Fruit fly (Drosophila melanogaster) whole organism, embryonic: ENCODE measurements around the gene kat-60L1.
A peak's percentile ranks its signal among the peaks of the same experiment; 100 is the strongest.

ENCODE experiments used
- CG11247 ChIP-seq: fragments of 200-800 bp; sonication (Bioruptor generic); IDR thresholded peaks from 2 replicates; pipeline ENCODE4 v1.3.6; 2022; ENCODE audit warnings: missing biosample characterization, missing genetic modification characterization
- CG11456 ChIP-seq: fragments of 200-800 bp; sonication (Bioruptor generic); IDR thresholded peaks from 3 replicates; pipeline ENCODE4 v1.3.6; 2022; ENCODE audit warnings: missing biosample characterization, missing genetic modification characterization
- CG12155 ChIP-seq: fragments of 200-800 bp; sonication (Bioruptor generic); optimal IDR thresholded peaks from 3 replicates; lab custom pipeline; 2016; ENCODE audit warnings: missing biosample characterization, missing genetic modification characterization
- CG13424 ChIP-seq: fragments of 200-800 bp; sonication (Bioruptor generic); optimal IDR thresholded peaks from 2 replicates; lab custom pipeline; 2019; ENCODE audit warnings: missing biosample characterization, mild to moderate bottlenecking, missing genetic modification characterization, moderate library complexity
- CG13775 ChIP-seq: fragments of 200-800 bp; sonication (Bioruptor generic); optimal IDR thresholded peaks from 3 replicates; lab custom pipeline; 2017; ENCODE audit warnings: missing biosample characterization, mild to moderate bottlenecking, missing genetic modification characterization
- CG14860 ChIP-seq: fragments of 200-800 bp; sonication (Bioruptor generic); IDR thresholded peaks from 3 replicates; pipeline ENCODE4 v1.3.6; 2022; ENCODE audit warnings: missing biosample characterization, missing genetic modification characterization; ENCODE audit not compliant: partially characterized antibody
- CG15514 ChIP-seq: fragments of 200-800 bp; sonication (Bioruptor generic); optimal IDR thresholded peaks from 3 replicates; lab custom pipeline; 2017; ENCODE audit warnings: missing biosample characterization, missing genetic modification characterization, mild to moderate bottlenecking, moderate library complexity, missing genetic modification reagents
- CG1602 ChIP-seq: fragments of 200-800 bp; sonication (Bioruptor generic); optimal IDR thresholded peaks from 3 replicates; lab custom pipeline; 2016; ENCODE audit warnings: missing biosample characterization, missing genetic modification characterization
- CG30020 ChIP-seq: fragments of 200-800 bp; optimal IDR thresholded peaks from 2 replicates; lab custom pipeline; 2019; ENCODE audit warnings: missing biosample characterization, mild to moderate bottlenecking, missing genetic modification characterization, moderate library complexity
- CG32532 ChIP-seq: fragments of 200-800 bp; sonication (Bioruptor generic); IDR thresholded peaks from 2 replicates; pipeline ENCODE4 v1.3.6; 2022; ENCODE audit warnings: missing biosample characterization, missing genetic modification characterization
- CG33213 ChIP-seq: fragments of 200-800 bp; sonication (Bioruptor generic); optimal IDR thresholded peaks from 3 replicates; lab custom pipeline; 2016; ENCODE audit warnings: missing biosample characterization, missing genetic modification characterization
- CG4328 ChIP-seq: fragments of 200-800 bp; sonication (Bioruptor generic); optimal IDR thresholded peaks from 3 replicates; lab custom pipeline; 2017; ENCODE audit warnings: missing biosample characterization, missing genetic modification reagents, missing genetic modification characterization
- CG6175 ChIP-seq: fragments of 200-800 bp; sonication (Bioruptor generic); IDR thresholded peaks from 3 replicates; pipeline ENCODE4 v1.3.6; 2022; ENCODE audit warnings: missing biosample characterization, missing genetic modification characterization
- CG6689 ChIP-seq: fragments of 200-800 bp; sonication (Bioruptor generic); IDR thresholded peaks from 2 replicates; pipeline ENCODE4 v1.3.6; 2022; ENCODE audit warnings: missing biosample characterization, missing genetic modification characterization
- CG9817 ChIP-seq: fragments of 200-800 bp; sonication (Bioruptor generic); optimal IDR thresholded peaks from 2 replicates; lab custom pipeline; 2018; ENCODE audit warnings: missing biosample characterization, mild to moderate bottlenecking, missing genetic modification characterization, moderate library complexity
- CG9876 ChIP-seq: fragments of 200-800 bp; sonication (Bioruptor generic); optimal IDR thresholded peaks from 2 replicates; lab custom pipeline; 2016; ENCODE audit warnings: missing biosample characterization, missing genetic modification characterization
- CTCF ChIP-seq: fragments of 200-800 bp; sonication (Bioruptor generic); optimal IDR thresholded peaks from 2 replicates; lab custom pipeline; 2017; ENCODE audit warnings: missing biosample characterization, mild to moderate bottlenecking, missing genetic modification characterization, moderate library complexity
- Camta ChIP-seq: fragments of 200-800 bp; sonication (Bioruptor generic); optimal IDR thresholded peaks from 2 replicates; lab custom pipeline; 2016; ENCODE audit warnings: missing biosample characterization, missing genetic modification characterization
- Dip2 ChIP-seq: fragments of 200-800 bp; sonication (Bioruptor generic); IDR thresholded peaks from 2 replicates; pipeline ENCODE4 v1.3.6; 2022; ENCODE audit warnings: missing biosample characterization, missing genetic modification characterization
- Dll ChIP-seq: fragments of 200-800 bp; sonication (Bioruptor generic); IDR thresholded peaks from 4 replicates; pipeline ENCODE4 v1.3.6; 2022; ENCODE audit warnings: missing biosample characterization, missing genetic modification characterization; ENCODE audit not compliant: partially characterized antibody
- Drgx ChIP-seq: fragments of 200-800 bp; sonication (Bioruptor generic); IDR thresholded peaks from 2 replicates; pipeline ENCODE4 v1.3.6; 2022; ENCODE audit warnings: missing biosample characterization, missing genetic modification characterization
- Ets97D ChIP-seq: fragments of 200-800 bp; sonication (Bioruptor generic); optimal IDR thresholded peaks from 3 replicates; lab custom pipeline; 2016; ENCODE audit warnings: missing biosample characterization, missing genetic modification characterization
- Hr51 ChIP-seq, 2 experiments: fragments of 200-800 bp; sonication (Bioruptor generic); optimal IDR thresholded peaks; 2 replicates in 1 of 2; 3 replicates in 1 of 2; lab custom pipeline; 2016 to 2018; ENCODE audit warnings: missing biosample characterization in 2 of 2, missing genetic modification characterization in 2 of 2, mild to moderate bottlenecking in 1 of 2, moderate library complexity in 1 of 2
- Lhr ChIP-seq: fragments of 200-800 bp; sonication (Bioruptor generic); optimal IDR thresholded peaks from 3 replicates; lab custom pipeline; 2017; ENCODE audit warnings: mild to moderate bottlenecking, missing biosample characterization, missing genetic modification reagents, missing genetic modification characterization
- Mad ChIP-seq: fragments of 200-800 bp; sonication (Bioruptor generic); optimal IDR thresholded peaks from 2 replicates; lab custom pipeline; 2016; ENCODE audit warnings: missing biosample characterization, missing genetic modification characterization
- NfI ChIP-seq: fragments of 200-800 bp; sonication (Bioruptor generic); optimal IDR thresholded peaks from 3 replicates; lab custom pipeline; 2018; ENCODE audit warnings: missing biosample characterization, mild to moderate bottlenecking, missing genetic modification characterization, moderate library complexity
- Opbp ChIP-seq: fragments of 200-800 bp; sonication (Bioruptor generic); IDR thresholded peaks from 3 replicates; pipeline ENCODE4 v1.3.6; 2022; ENCODE audit warnings: missing biosample characterization, missing genetic modification characterization; ENCODE audit not compliant: partially characterized antibody
- Sin3A ChIP-seq: fragments of >200 bp; optimal IDR thresholded peaks from 2 replicates; lab custom pipeline; 2018
- Vsx1 ChIP-seq: fragments of 200-800 bp; sonication (Bioruptor generic); optimal IDR thresholded peaks from 2 replicates; lab custom pipeline; 2017; ENCODE audit warnings: missing biosample characterization, mild to moderate bottlenecking, missing genetic modification characterization, missing genetic modification reagents
- abd-A ChIP-seq: fragments of 200-800 bp; sonication (Bioruptor generic); optimal IDR thresholded peaks from 3 replicates; lab custom pipeline; 2019; ENCODE audit warnings: missing biosample characterization, mild to moderate bottlenecking, missing genetic modification characterization, moderate library complexity
- amos ChIP-seq: fragments of 200-800 bp; sonication (Bioruptor generic); IDR thresholded peaks from 2 replicates; pipeline ENCODE4 v1.3.6; 2022; ENCODE audit warnings: missing biosample characterization, missing genetic modification characterization; ENCODE audit not compliant: partially characterized antibody
- ato ChIP-seq: fragments of 200-800 bp; sonication (Bioruptor generic); IDR thresholded peaks from 2 replicates; pipeline ENCODE4 v1.3.6; 2022; ENCODE audit warnings: missing biosample characterization, missing genetic modification characterization; ENCODE audit not compliant: partially characterized antibody
- az2 ChIP-seq: fragments of 200-800 bp; sonication (Bioruptor generic); optimal IDR thresholded peaks from 3 replicates; lab custom pipeline; 2016; ENCODE audit warnings: missing biosample characterization, missing genetic modification characterization
- cg ChIP-seq: fragments of 200-800 bp; sonication (Bioruptor generic); optimal IDR thresholded peaks from 3 replicates; lab custom pipeline; 2019; ENCODE audit warnings: missing biosample characterization, mild to moderate bottlenecking, missing genetic modification characterization, moderate library complexity
- chinmo ChIP-seq: fragments of 200-800 bp; sonication (Bioruptor generic); IDR thresholded peaks from 4 replicates; pipeline ENCODE4 v1.3.6; 2022; ENCODE audit warnings: missing biosample characterization, missing genetic modification characterization; ENCODE audit not compliant: partially characterized antibody
- dmrt11E ChIP-seq: fragments of 200-800 bp; sonication (Bioruptor generic); optimal IDR thresholded peaks from 3 replicates; lab custom pipeline; 2018; ENCODE audit warnings: missing biosample characterization, mild to moderate bottlenecking, missing genetic modification characterization, moderate library complexity
- gfzf ChIP-seq: fragments of 200-800 bp; sonication (Bioruptor generic); optimal IDR thresholded peaks from 2 replicates; lab custom pipeline; 2016; ENCODE audit warnings: missing biosample characterization, mild to moderate bottlenecking, missing genetic modification characterization, moderate library complexity
- kay ChIP-seq: fragments of 200-800 bp; sonication (Bioruptor generic); optimal IDR thresholded peaks from 2 replicates; lab custom pipeline; 2016; ENCODE audit warnings: missing biosample characterization, missing genetic modification characterization
- lbe ChIP-seq: fragments of 200-800 bp; sonication (Bioruptor generic); optimal IDR thresholded peaks from 2 replicates; lab custom pipeline; 2016; ENCODE audit warnings: missing biosample characterization, mild to moderate bottlenecking, missing genetic modification characterization
- lmd ChIP-seq: fragments of 200-800 bp; sonication (Bioruptor generic); IDR thresholded peaks from 2 replicates; pipeline ENCODE4 v1.3.6; 2022; ENCODE audit warnings: missing biosample characterization, missing genetic modification characterization
- mirr ChIP-seq: fragments of 200-800 bp; sonication (Bioruptor generic); optimal IDR thresholded peaks from 3 replicates; lab custom pipeline; 2018; ENCODE audit warnings: missing biosample characterization, mild to moderate bottlenecking, missing genetic modification characterization
- oc ChIP-seq: fragments of 200-800 bp; sonication (Bioruptor generic); optimal IDR thresholded peaks from 2 replicates; lab custom pipeline; 2018; ENCODE audit warnings: missing biosample characterization, mild to moderate bottlenecking, missing genetic modification characterization, moderate library complexity
- phol ChIP-seq: fragments of 200-800 bp; sonication (Bioruptor generic); optimal IDR thresholded peaks from 3 replicates; lab custom pipeline; 2018; ENCODE audit warnings: missing biosample characterization, mild to moderate bottlenecking, missing genetic modification characterization, moderate library complexity
- pnt ChIP-seq: fragments of 200-800 bp; sonication (Bioruptor generic); optimal IDR thresholded peaks from 3 replicates; lab custom pipeline; 2016; ENCODE audit warnings: missing biosample characterization, missing genetic modification characterization
- repo ChIP-seq: fragments of 200-800 bp; sonication (Bioruptor generic); optimal IDR thresholded peaks from 2 replicates; lab custom pipeline; 2016; ENCODE audit warnings: missing biosample characterization, missing genetic modification characterization
- ro ChIP-seq: fragments of 200-800 bp; sonication (Bioruptor generic); IDR thresholded peaks from 2 replicates; pipeline ENCODE4 v1.3.6; 2022; ENCODE audit warnings: missing biosample characterization, missing genetic modification characterization
- tna ChIP-seq: fragments of 200-800 bp; sonication (Bioruptor generic); IDR thresholded peaks from 2 replicates; pipeline ENCODE4 v1.3.6; 2022; ENCODE audit warnings: missing biosample characterization, missing genetic modification characterization; ENCODE audit not compliant: partially characterized antibody
- unc-4 ChIP-seq: fragments of 200-800 bp; sonication (Bioruptor generic); IDR thresholded peaks from 2 replicates; pipeline ENCODE4 v1.3.6; 2022; ENCODE audit warnings: missing biosample characterization, missing genetic modification characterization; ENCODE audit not compliant: partially characterized antibody
- vvl ChIP-seq: fragments of 200-800 bp; sonication (Bioruptor generic); IDR thresholded peaks from 2 replicates; pipeline ENCODE4 v1.3.6; 2022; ENCODE audit warnings: missing biosample characterization, missing genetic modification characterization

Gene kat-60L1

DNA sequence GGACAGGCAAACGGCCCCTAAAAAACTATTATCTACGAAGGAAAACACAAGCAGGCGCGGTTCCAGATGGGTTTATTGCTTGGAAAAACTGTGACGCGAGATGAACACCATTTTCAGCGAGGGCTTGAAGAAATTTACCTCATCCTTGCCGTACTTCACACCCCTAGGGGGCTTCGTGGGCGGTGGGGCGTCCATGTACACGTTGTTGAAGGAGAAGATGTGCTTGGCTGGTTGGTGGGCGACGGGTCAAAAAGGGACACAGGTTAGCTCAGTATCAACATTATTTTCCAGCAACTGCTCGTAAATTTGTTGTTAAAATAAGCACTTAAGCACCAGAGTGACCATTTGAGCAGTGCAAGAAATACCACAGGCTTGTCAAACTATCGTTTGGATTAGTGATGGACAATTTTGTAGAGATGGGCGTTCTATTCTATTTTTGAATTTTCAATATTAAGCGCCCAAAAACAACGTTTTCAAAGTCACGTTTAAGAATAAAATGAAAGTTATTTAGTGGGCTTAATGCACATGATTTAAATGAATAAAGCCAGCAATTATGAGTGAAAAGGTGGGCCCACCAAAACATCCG, 22.8 kb upstream of the kat-60L1 start, which contains the start of gene Sec8 (continued):
- TF ChIP-seq CG12155 (peak; percentile 51), gfzf (GFP tag; lab: Kevin White, UChicago) (peak; percentile 92), oc (tag; lab: Kevin White, UChicago) (no peak), CG11247 (GFP tag; lab: Robert Waterston, UW) (0 out of 2 replicates have a peak, but pooled peaks have one; percentile 17), Camta (GFP tag; lab: Kevin White, UChicago) (no peak), Vsx1 (GFP tag; lab: Kevin White, UChicago) (no peak), CG4328 (GFP tag; lab: Kevin White, UChicago) (no peak), pnt (peak; percentile 21), mirr (GFP tag; lab: Kevin White, UChicago) (no peak), ro (GFP tag; lab: Robert Waterston, UW) (no peak), Sin3A (peak; percentile 56), CG30020 (tag; lab: Kevin White, UChicago) (peak; percentile 31), CG32532 (GFP tag; lab: Robert Waterston, UW) (peak; percentile 61), Dll (GFP tag; lab: Robert Waterston, UW) (peak; percentile 83), CG9817 (tag; lab: Kevin White, UChicago) (peak; percentile 30), CG1602 (GFP tag; lab: Kevin White, UChicago) (peak; percentile 4), vvl (peak; percentile 51), CG9876 (GFP tag; lab: Kevin White, UChicago) (peak; percentile 7), CG13424 (tag; lab: Kevin White, UChicago) (peak; percentile 21), lbe (GFP tag; lab: Kevin White, UChicago) (peak; percentile 17), phol (tag; lab: Kevin White, UChicago) (peak; percentile 53), CG6175 (GFP tag; lab: Robert Waterston, UW) (0 out of 3 replicates have a peak, but pooled peaks have one; percentile 48), NfI (GFP tag; lab: Kevin White, UChicago) (peak; percentile 1), Lhr (GFP tag; lab: Kevin White, UChicago) (peak; percentile 77), CG11456 (GFP tag; lab: Robert Waterston, UW) (peak; percentile 56; the same call in 1 of the 3 replicates), Opbp (GFP tag; lab: Robert Waterston, UW) (peak; percentile 90), Ets97D (GFP tag; lab: Kevin White, UChicago) (peak; percentile 76), CG6689 (GFP tag; lab: Robert Waterston, UW) (no peak), unc-4 (GFP tag; lab: Robert Waterston, UW) (peak; percentile 83), amos (GFP tag; lab: Robert Waterston, UW) (peak; percentile 93), CG13775 (GFP tag; lab: Kevin White, UChicago) (peak; percentile 18), ato (GFP tag; lab: Robert Waterston, UW) (peak; percentile 71), cg (GFP tag; lab: Kevin White, UChicago) (no peak), repo (GFP tag; lab: Kevin White, UChicago) (peak; percentile 41), Mad (GFP tag; lab: Kevin White, UChicago) (no peak), CG14860 (GFP tag; lab: Robert Waterston, UW) (peak; percentile 65), abd-A (tag; lab: Kevin White, UChicago) (no peak), lmd (GFP tag; lab: Robert Waterston, UW) (peak; percentile 36; the same call in 1 of the 2 replicates), Dip2 (GFP tag; lab: Robert Waterston, UW) (no peak), dmrt11E (tag; lab: Kevin White, UChicago) (peak; percentile 3), tna (GFP tag; lab: Robert Waterston, UW) (peak; percentile 74), Hr51 (GFP tag; optimal IDR thresholded peaks at IDR 0.05; lab: Kevin White, UChicago) (peak in 1 of 2 experiments; percentile 18), CG15514 (peak; percentile 69), chinmo (GFP tag; lab: Robert Waterston, UW) (peak; percentile 81; the same call in 2 of the 4 replicates), Drgx (no peak), kay (GFP tag; lab: Kevin White, UChicago) (peak; percentile 1), CTCF (GFP tag; lab: Kevin White, UChicago) (no peak), az2 (GFP tag; lab: Kevin White, UChicago) (peak; percentile 12), CG33213 (GFP tag; lab: Kevin White, UChicago) (peak; percentile 85)
